Fruit fly (Drosophila melanogaster) whole organism, embryonic: ENCODE data around the gene CG33631.

Experiments
- ATbp ChIP-seq: fragments of 200-800 bp; sonication (Bioruptor generic); optimal IDR thresholded peaks from 2 replicates; lab custom pipeline; 2017; ENCODE audit warnings: missing biosample characterization, mild to moderate bottlenecking, missing genetic modification characterization, missing genetic modification reagents
- Blimp-1 ChIP-seq: fragments of 200-800 bp; sonication (Bioruptor generic); optimal IDR thresholded peaks from 3 replicates; lab custom pipeline; 2018; ENCODE audit warnings: missing biosample characterization, missing genetic modification characterization, mild to moderate bottlenecking, moderate library complexity, missing genetic modification reagents
- CG11398 ChIP-seq: fragments of 200-800 bp; sonication (Bioruptor generic); optimal IDR thresholded peaks from 2 replicates; lab custom pipeline; 2016; ENCODE audit warnings: missing biosample characterization, missing genetic modification characterization
- CG11696 ChIP-seq: fragments of 200-800 bp; sonication (Bioruptor generic); IDR thresholded peaks from 2 replicates; pipeline ENCODE4 v1.3.6; 2022; ENCODE audit warnings: missing biosample characterization, missing genetic modification characterization
- CG12769 ChIP-seq: fragments of 200-800 bp; sonication (Bioruptor generic); optimal IDR thresholded peaks from 2 replicates; lab custom pipeline; 2019; ENCODE audit warnings: missing biosample characterization, mild to moderate bottlenecking, missing genetic modification characterization, moderate library complexity
- CG1603 ChIP-seq: fragments of 200-800 bp; sonication (Bioruptor generic); optimal IDR thresholded peaks from 2 replicates; lab custom pipeline; 2019; ENCODE audit warnings: missing biosample characterization, mild to moderate bottlenecking, missing genetic modification characterization, moderate library complexity
- CG17802 ChIP-seq: fragments of 200-800 bp; sonication (Bioruptor generic); optimal IDR thresholded peaks from 2 replicates; lab custom pipeline; 2018; ENCODE audit warnings: missing biosample characterization, mild to moderate bottlenecking, missing genetic modification characterization, moderate library complexity
- CG2712 ChIP-seq: fragments of 200-800 bp; optimal IDR thresholded peaks from 3 replicates; lab custom pipeline; 2019; ENCODE audit warnings: missing biosample characterization, mild to moderate bottlenecking, missing genetic modification characterization, moderate library complexity
- CG32532 ChIP-seq: fragments of 200-800 bp; sonication (Bioruptor generic); IDR thresholded peaks from 2 replicates; pipeline ENCODE4 v1.3.6; 2022; ENCODE audit warnings: missing biosample characterization, missing genetic modification characterization
- CG3995 ChIP-seq: fragments of 200-800 bp; sonication (Bioruptor generic); optimal IDR thresholded peaks from 3 replicates; lab custom pipeline; 2016; ENCODE audit warnings: missing biosample characterization, missing genetic modification characterization
- CG4854 ChIP-seq: fragments of 200-800 bp; sonication (Bioruptor generic); optimal IDR thresholded peaks from 2 replicates; lab custom pipeline; 2016; ENCODE audit warnings: missing biosample characterization, missing genetic modification characterization, inconsistent platforms
- CG5180 ChIP-seq: fragments of 200-800 bp; sonication (Bioruptor generic); optimal IDR thresholded peaks from 3 replicates; lab custom pipeline; 2017; ENCODE audit warnings: missing biosample characterization, missing genetic modification characterization, mild to moderate bottlenecking, moderate library complexity, missing genetic modification reagents
- CG7786 ChIP-seq: fragments of 200-800 bp; sonication (Bioruptor generic); optimal IDR thresholded peaks from 2 replicates; lab custom pipeline; 2016; ENCODE audit warnings: missing biosample characterization, missing genetic modification characterization
- CG8290 ChIP-seq, 3 experiments: fragments of 200-800 bp; sonication (Bioruptor generic); optimal IDR thresholded peaks; 2 replicates each; lab custom pipeline; 2016 to 2019; ENCODE audit warnings: missing biosample characterization in 3 of 3, missing genetic modification characterization in 3 of 3, mild to moderate bottlenecking in 2 of 3, moderate library complexity in 1 of 3
- CG8944 ChIP-seq: fragments of 200-800 bp; sonication (Bioruptor generic); optimal IDR thresholded peaks from 3 replicates; lab custom pipeline; 2016; ENCODE audit warnings: missing biosample characterization, missing genetic modification characterization
- CG9437 ChIP-seq: fragments of 200-800 bp; sonication (Bioruptor generic); optimal IDR thresholded peaks from 2 replicates; lab custom pipeline; 2018; ENCODE audit warnings: missing biosample characterization, mild to moderate bottlenecking, missing genetic modification characterization
- CTCF ChIP-seq: fragments of 200-800 bp; sonication (Bioruptor generic); optimal IDR thresholded peaks from 2 replicates; lab custom pipeline; 2017; ENCODE audit warnings: missing biosample characterization, mild to moderate bottlenecking, missing genetic modification characterization, moderate library complexity
- Camta ChIP-seq: fragments of 200-800 bp; sonication (Bioruptor generic); optimal IDR thresholded peaks from 2 replicates; lab custom pipeline; 2016; ENCODE audit warnings: missing biosample characterization, missing genetic modification characterization
- Dbx ChIP-seq: fragments of 200-800 bp; sonication (Bioruptor generic); IDR thresholded peaks from 3 replicates; pipeline ENCODE4 v1.3.6; 2022; ENCODE audit warnings: missing biosample characterization, missing genetic modification characterization
- E2f1 ChIP-seq: fragments of 200-800 bp; sonication (Bioruptor generic); IDR thresholded peaks from 2 replicates; pipeline ENCODE4 v1.3.6; 2022; ENCODE audit warnings: missing biosample characterization, missing genetic modification characterization
- HmgD ChIP-seq: fragments of 200-800 bp; sonication (Bioruptor generic); optimal IDR thresholded peaks from 3 replicates; lab custom pipeline; 2016; ENCODE audit warnings: missing biosample characterization, missing genetic modification characterization
- Hr51 ChIP-seq, 2 experiments: fragments of 200-800 bp; sonication (Bioruptor generic); optimal IDR thresholded peaks; 2 replicates in 1 of 2; 3 replicates in 1 of 2; lab custom pipeline; 2016 to 2018; ENCODE audit warnings: missing biosample characterization in 2 of 2, missing genetic modification characterization in 2 of 2, mild to moderate bottlenecking in 1 of 2, moderate library complexity in 1 of 2
- MESR4 ChIP-seq: fragments of 200-800 bp; sonication (Bioruptor generic); optimal IDR thresholded peaks from 2 replicates; lab custom pipeline; 2018; ENCODE audit warnings: missing biosample characterization, mild to moderate bottlenecking, missing genetic modification characterization, moderate library complexity
- Med ChIP-seq: fragments of 200-800 bp; sonication (Bioruptor generic); peaks from one replicate; lab custom pipeline; 2016; ENCODE audit warnings: missing biosample characterization, missing genetic modification characterization, mild to moderate bottlenecking, inconsistent platforms, moderate library complexity
- NfI ChIP-seq: fragments of 200-800 bp; sonication (Bioruptor generic); optimal IDR thresholded peaks from 3 replicates; lab custom pipeline; 2018; ENCODE audit warnings: missing biosample characterization, mild to moderate bottlenecking, missing genetic modification characterization, moderate library complexity
- Pdp1 ChIP-seq, 2 experiments: fragments of 200-800 bp; sonication (Bioruptor generic); optimal IDR thresholded peaks; 3 replicates each; lab custom pipeline; 2016; ENCODE audit warnings: missing biosample characterization in 2 of 2, missing genetic modification characterization in 2 of 2, mild to moderate bottlenecking in 1 of 2, moderate library complexity in 1 of 2
- Rx ChIP-seq: fragments of 200-800 bp; sonication (Bioruptor generic); IDR thresholded peaks from 2 replicates; pipeline ENCODE4 v1.3.6; 2022; ENCODE audit warnings: missing biosample characterization, missing genetic modification characterization
- YL-1 ChIP-seq: fragments of 200-800 bp; sonication (Bioruptor generic); optimal IDR thresholded peaks from 3 replicates; lab custom pipeline; 2017; ENCODE audit warnings: missing biosample characterization, mild to moderate bottlenecking, missing genetic modification characterization
- ac ChIP-seq: fragments of 200-800 bp; sonication (Bioruptor generic); optimal IDR thresholded peaks from 3 replicates; lab custom pipeline; 2017; ENCODE audit warnings: missing biosample characterization, mild to moderate bottlenecking, missing genetic modification characterization
- br ChIP-seq: fragments of >200 bp; optimal IDR thresholded peaks from 2 replicates; lab custom pipeline; 2017
- cas ChIP-seq: fragments of 200-800 bp; sonication (Bioruptor generic); IDR thresholded peaks from 2 replicates; pipeline ENCODE4 v1.3.6; 2022; ENCODE audit warnings: missing biosample characterization, missing genetic modification characterization
- chif ChIP-seq, 2 experiments: fragments of 200-800 bp; sonication (Bioruptor generic); optimal IDR thresholded peaks; 3 replicates each; lab custom pipeline; 2016; ENCODE audit warnings: missing biosample characterization in 2 of 2, missing genetic modification characterization in 2 of 2
- ci ChIP-seq: fragments of 200-800 bp; sonication (Bioruptor generic); IDR thresholded peaks from 3 replicates; pipeline ENCODE4 v1.3.6; 2022; ENCODE audit warnings: missing biosample characterization, missing genetic modification characterization
- dimm ChIP-seq: fragments of 200-800 bp; sonication (Bioruptor generic); IDR thresholded peaks from 2 replicates; pipeline ENCODE4 v1.3.6; 2022; ENCODE audit warnings: missing biosample characterization, missing genetic modification characterization
- dmrt99B ChIP-seq: fragments of 200-800 bp; sonication (Bioruptor generic); optimal IDR thresholded peaks from 2 replicates; lab custom pipeline; 2018; ENCODE audit warnings: missing biosample characterization, mild to moderate bottlenecking, missing genetic modification characterization, moderate library complexity
- ems ChIP-seq: fragments of 200-800 bp; sonication (Bioruptor generic); optimal IDR thresholded peaks from 3 replicates; lab custom pipeline; 2016; ENCODE audit warnings: missing biosample characterization, missing genetic modification characterization
- eve ChIP-seq, 2 experiments: fragments of >200 bp; optimal IDR thresholded peaks; 2 replicates each; lab custom pipeline; 2017; ENCODE audit warnings: missing biosample characterization in 2 of 2, missing genetic modification characterization in 2 of 2
- fru ChIP-seq: fragments of >200 bp; optimal IDR thresholded peaks from 2 replicates; lab custom pipeline; 2017
- jigr1 ChIP-seq: fragments of 200-800 bp; sonication (Bioruptor generic); IDR thresholded peaks from 3 replicates; pipeline ENCODE4 v1.3.6; 2022; ENCODE audit warnings: missing biosample characterization, missing genetic modification characterization
- ken ChIP-seq: fragments of 200-800 bp; sonication (Bioruptor generic); IDR thresholded peaks from 3 replicates; pipeline ENCODE4 v1.3.6; 2022; ENCODE audit warnings: missing biosample characterization, missing genetic modification characterization
- oc ChIP-seq: fragments of 200-800 bp; sonication (Bioruptor generic); optimal IDR thresholded peaks from 2 replicates; lab custom pipeline; 2018; ENCODE audit warnings: missing biosample characterization, mild to moderate bottlenecking, missing genetic modification characterization, moderate library complexity
- pb ChIP-seq: fragments of 200-800 bp; sonication (Bioruptor generic); optimal IDR thresholded peaks from 3 replicates; lab custom pipeline; 2016; ENCODE audit warnings: missing biosample characterization, missing genetic modification characterization
- pros ChIP-seq: fragments of 200-800 bp; sonication (Bioruptor generic); optimal IDR thresholded peaks from 3 replicates; lab custom pipeline; 2019; ENCODE audit warnings: missing biosample characterization, mild to moderate bottlenecking, missing genetic modification characterization, moderate library complexity
- ranshi ChIP-seq: fragments of 200-800 bp; sonication (Bioruptor generic); IDR thresholded peaks from 2 replicates; pipeline ENCODE4 v1.3.6; 2022; ENCODE audit warnings: missing biosample characterization, missing genetic modification characterization
- run ChIP-seq: fragments of 200-800 bp; sonication (Bioruptor generic); optimal IDR thresholded peaks from 3 replicates; lab custom pipeline; 2018; ENCODE audit warnings: missing biosample characterization, mild to moderate bottlenecking, missing genetic modification characterization
- sd ChIP-seq: fragments of 200-800 bp; sonication (Bioruptor generic); optimal IDR thresholded peaks from 3 replicates; lab custom pipeline; 2018; ENCODE audit warnings: missing biosample characterization, mild to moderate bottlenecking, missing genetic modification characterization, moderate library complexity
- tgo ChIP-seq: fragments of 200-800 bp; sonication (Bioruptor generic); IDR thresholded peaks from 3 replicates; pipeline ENCODE4 v1.3.6; 2022; ENCODE audit warnings: missing biosample characterization, missing genetic modification characterization
- tll ChIP-seq, 2 experiments: fragments of 200-800 bp in 1 of 2; fragments of >200 bp in 1 of 2; sonication (Bioruptor generic) in 1 of 2; optimal IDR thresholded peaks; 2 replicates each; lab custom pipeline; 2017 to 2019; ENCODE audit warnings: missing biosample characterization in 2 of 2, missing genetic modification characterization in 2 of 2, mild to moderate bottlenecking in 1 of 2, moderate library complexity in 1 of 2
- tna ChIP-seq: fragments of 200-800 bp; sonication (Bioruptor generic); IDR thresholded peaks from 2 replicates; pipeline ENCODE4 v1.3.6; 2022; ENCODE audit warnings: missing biosample characterization, missing genetic modification characterization; ENCODE audit not compliant: partially characterized antibody
- unpg ChIP-seq: fragments of 200-800 bp; sonication (Bioruptor generic); optimal IDR thresholded peaks from 3 replicates; lab custom pipeline; 2018; ENCODE audit warnings: missing biosample characterization, mild to moderate bottlenecking, missing genetic modification characterization, moderate library complexity
- zen2 ChIP-seq: fragments of 200-800 bp; sonication (Bioruptor generic); IDR thresholded peaks from 3 replicates; pipeline ENCODE4 v1.3.6; 2022; ENCODE audit warnings: missing biosample characterization, missing genetic modification characterization; ENCODE audit not compliant: partially characterized antibody

CG33631 gene

dm6 chr3R:10048842-10049527 lies 14.8 kb upstream of the CG33631 start, which contains the start of gene ohgt:
Gene ohgt (plus strand): TSS chr3R:10049199.
- TF ChIP-seq CG8290 (GFP tag; optimal IDR thresholded peaks at IDR 0.05; lab: Kevin White, UChicago), result peak; percentile 66
- peak in 1 of 2 experiments; percentile 82 for TF ChIP-seq CG8290 (tag; optimal IDR thresholded peaks at IDR 0.05; lab: Kevin White, UChicago)
- TF ChIP-seq Rx (GFP tag; lab: Robert Waterston, UW), result no peak
- no peak for TF ChIP-seq CG17802 (tag; lab: Kevin White, UChicago)
- TF ChIP-seq tll (GFP tag; optimal IDR thresholded peaks at IDR 0.05; lab: Kevin White, UChicago), result no peak
- TF ChIP-seq unpg (GFP tag; lab: Kevin White, UChicago), result no peak
- TF ChIP-seq ranshi (GFP tag; lab: Robert Waterston, UW), result no peak
- TF ChIP-seq run (tag; lab: Kevin White, UChicago), result no peak
- TF ChIP-seq chif (GFP tag; optimal IDR thresholded peaks at IDR 0.05; lab: Kevin White, UChicago), result no peak
- no peak for TF ChIP-seq CG8944 (GFP tag; lab: Kevin White, UChicago)
- TF ChIP-seq CG11696 (GFP tag; lab: Robert Waterston, UW), result no peak
- no peak for TF ChIP-seq tna
- no peak for TF ChIP-seq oc (tag; lab: Kevin White, UChicago)
- TF ChIP-seq ci, result no peak
- TF ChIP-seq sd (tag; lab: Kevin White, UChicago), result no peak
- no peak for TF ChIP-seq Dbx
- TF ChIP-seq HmgD (GFP tag; lab: Kevin White, UChicago), result no peak
- peak; percentile 39 for TF ChIP-seq CG2712
- no peak for TF ChIP-seq pros (GFP tag; lab: Kevin White, UChicago)
- no peak for TF ChIP-seq ATbp (GFP tag; lab: Kevin White, UChicago)
- TF ChIP-seq CTCF, result peak; percentile 23
- no peak for TF ChIP-seq ac (GFP tag; lab: Kevin White, UChicago)
- no peak for TF ChIP-seq dimm (GFP tag; lab: Robert Waterston, UW)
- TF ChIP-seq pb (GFP tag; lab: Kevin White, UChicago), result no peak
- no peak for TF ChIP-seq CG7786 (GFP tag; lab: Kevin White, UChicago)
- no peak for TF ChIP-seq cas (GFP tag; lab: Robert Waterston, UW)
- TF ChIP-seq Hr51 (GFP tag; optimal IDR thresholded peaks at IDR 0.05; lab: Kevin White, UChicago), result no peak
- no peak for TF ChIP-seq CG4854 (GFP tag; lab: Kevin White, UChicago)
- TF ChIP-seq CG3995, result no peak
- TF ChIP-seq jigr1, result no peak
- no peak for TF ChIP-seq CG1603 (tag; lab: Kevin White, UChicago)
- no peak for TF ChIP-seq eve (GFP tag; optimal IDR thresholded peaks at IDR 0.05; lab: Kevin White, UChicago)
- TF ChIP-seq Camta, result no peak
- peak; percentile 81 for TF ChIP-seq MESR4 (GFP tag; lab: Kevin White, UChicago)
- TF ChIP-seq Blimp-1 (GFP tag; lab: Kevin White, UChicago), result no peak
- peak; percentile 7 for TF ChIP-seq dmrt99B (tag; lab: Kevin White, UChicago)
- TF ChIP-seq CG9437 (GFP tag; lab: Kevin White, UChicago), result no peak
- peak; percentile 64 for TF ChIP-seq Med
- TF ChIP-seq NfI (GFP tag; lab: Kevin White, UChicago), result no peak
- peak in 1 of 2 experiments; percentile 26 for TF ChIP-seq Pdp1 (GFP tag; optimal IDR thresholded peaks at IDR 0.05; lab: Kevin White, UChicago)
- TF ChIP-seq ems (GFP tag; lab: Kevin White, UChicago), result no peak
- TF ChIP-seq CG32532 (GFP tag; lab: Robert Waterston, UW), result no peak
- no peak for TF ChIP-seq br (lab: Kevin White, UChicago)
- TF ChIP-seq YL-1 (GFP tag; lab: Kevin White, UChicago), result peak; percentile 36
- no peak for TF ChIP-seq E2f1 (GFP tag; lab: Robert Waterston, UW)
- no peak for TF ChIP-seq CG12769 (tag; lab: Kevin White, UChicago)
- TF ChIP-seq CG11398 (GFP tag; lab: Kevin White, UChicago), result no peak
- TF ChIP-seq zen2 (GFP tag; lab: Robert Waterston, UW), result no peak
- TF ChIP-seq CG5180 (GFP tag; lab: Kevin White, UChicago), result no peak
- no peak for TF ChIP-seq fru (lab: Kevin White, UChicago)
- TF ChIP-seq tgo (GFP tag; lab: Robert Waterston, UW), result no peak
- TF ChIP-seq ken (GFP tag; lab: Robert Waterston, UW), result no peak
